Worm (Caenorhabditis elegans) whole organism, young adult: ENCODE measurements around the gene clc-26.
"Not testable (repeated sequence)": the region's sequence is repeated elsewhere in the genome, so short reads cannot be mapped to it uniquely, and the experiment has no call there.

ENCODE experiments used
- B0261.1 ChIP-seq: sonication (generic microtip); optimal IDR thresholded peaks from 2 replicates; lab custom pipeline; 2016; ENCODE audit warnings: mild to moderate bottlenecking, missing genetic modification characterization, moderate library complexity, missing compliant biosample characterization
- C17E4.6 ChIP-seq: fragments of 200-800 bp; sonication (Bioruptor generic); IDR thresholded peaks from 2 replicates; pipeline ENCODE4 v1.3.6; 2022; ENCODE audit warnings: missing genetic modification reagents, missing genetic modification characterization, missing compliant biosample characterization
- F23B12.7 ChIP-seq: sonication (generic microtip); optimal IDR thresholded peaks from 2 replicates; lab custom pipeline; 2017; ENCODE audit warnings: missing genetic modification characterization, mild to moderate bottlenecking, missing compliant biosample characterization, antibody characterized with exemption, moderate library complexity; ENCODE audit not compliant: insufficient read depth
- F39B2.1 ChIP-seq: fragments of 200-800 bp; sonication (Bioruptor generic); IDR thresholded peaks from 2 replicates; pipeline ENCODE4 v1.3.6; 2022; ENCODE audit warnings: missing genetic modification reagents, missing genetic modification characterization, missing compliant biosample characterization
- F49E8.2 ChIP-seq: sonication (generic microtip); optimal IDR thresholded peaks from 3 replicates; lab custom pipeline; 2017; ENCODE audit warnings: missing genetic modification characterization, mild to moderate bottlenecking, missing compliant biosample characterization, antibody characterized with exemption, moderate library complexity; ENCODE audit not compliant: insufficient read depth
- F52B5.7 ChIP-seq: sonication (generic microtip); optimal IDR thresholded peaks from 2 replicates; lab custom pipeline; 2016; ENCODE audit warnings: mild to moderate bottlenecking, missing genetic modification characterization, missing compliant biosample characterization
- K11D2.4 ChIP-seq: fragments of 200-800 bp; sonication (Bioruptor generic); IDR thresholded peaks from 2 replicates; pipeline ENCODE4 v1.3.6; 2022; ENCODE audit warnings: missing genetic modification reagents, missing genetic modification characterization, missing compliant biosample characterization
- K12H6.12 ChIP-seq: fragments of 200-800 bp; sonication (Bioruptor generic); optimal IDR thresholded peaks from 2 replicates; lab custom pipeline; 2018; ENCODE audit warnings: mild to moderate bottlenecking, missing genetic modification characterization, missing compliant biosample characterization
- T07F8.4 ChIP-seq: sonication (generic microtip); optimal IDR thresholded peaks from 2 replicates; lab custom pipeline; 2016; ENCODE audit warnings: mild to moderate bottlenecking, missing genetic modification characterization, moderate library complexity, missing compliant biosample characterization
- Y79H2A.3 ChIP-seq: fragments of 200-800 bp; sonication (Bioruptor generic); conservative IDR thresholded peaks from 2 replicates; pipeline ENCODE4 v1.3.6; 2022; ENCODE audit warnings: missing genetic modification reagents, missing genetic modification characterization, missing compliant biosample characterization
- akir-1 ChIP-seq: fragments of 200-800 bp; sonication (Bioruptor generic); optimal IDR thresholded peaks from 2 replicates; lab custom pipeline; 2018; ENCODE audit warnings: mild to moderate bottlenecking, missing genetic modification characterization, moderate library complexity, missing compliant biosample characterization
- ama-1 ChIP-seq, 3 experiments: fragments of 150-350 bp in 1 of 3; sonication (generic microtip) in 2 of 3; optimal IDR thresholded peaks; 2 replicates each; lab custom pipeline; 2014 to 2018; ENCODE audit warnings: missing biosample characterization in 2 of 3, missing genetic modification characterization in 2 of 3, missing genetic modification reagents in 2 of 3
- attf-6 ChIP-seq: fragments of 200-800 bp; sonication (Bioruptor generic); IDR thresholded peaks from 2 replicates; pipeline ENCODE4 v1.3.6; 2022; ENCODE audit warnings: missing genetic modification reagents, missing genetic modification characterization, missing compliant biosample characterization
- cebp-1 ChIP-seq, 2 experiments: fragments of 200-800 bp in 1 of 2; sonication (Bioruptor generic) in 1 of 2; sonication (generic microtip) in 1 of 2; IDR thresholded peaks in 1 of 2; optimal IDR thresholded peaks in 1 of 2; 2 replicates each; pipeline versions ENCODE4 v1.3.6 to Lab custom; 2017 to 2022; ENCODE audit warnings: missing compliant biosample characterization in 2 of 2, missing genetic modification characterization in 2 of 2, mild to moderate bottlenecking in 1 of 2, missing genetic modification reagents in 1 of 2, moderate library complexity in 1 of 2
- cebp-2 ChIP-seq: fragments of 200-800 bp; sonication (Bioruptor generic); IDR thresholded peaks from 2 replicates; pipeline ENCODE4 v1.3.6; 2022; ENCODE audit warnings: missing genetic modification characterization, missing compliant biosample characterization
- ceh-100 ChIP-seq: fragments of 200-800 bp; sonication (Bioruptor generic); IDR thresholded peaks from 2 replicates; pipeline ENCODE4 v1.3.6; 2022; ENCODE audit warnings: missing genetic modification reagents, missing genetic modification characterization, missing compliant biosample characterization
- ceh-27 ChIP-seq: fragments of 200-800 bp; sonication (Bioruptor generic); optimal IDR thresholded peaks from 2 replicates; lab custom pipeline; 2018; ENCODE audit warnings: mild to moderate bottlenecking, missing genetic modification characterization, moderate library complexity, missing compliant biosample characterization
- chd-7 ChIP-seq: sonication (generic microtip); optimal IDR thresholded peaks from 2 replicates; lab custom pipeline; 2016; ENCODE audit warnings: mild to moderate bottlenecking, missing genetic modification characterization, moderate library complexity, missing compliant biosample characterization
- dox-1 ChIP-seq: fragments of 200-800 bp; sonication (Bioruptor generic); IDR thresholded peaks from 2 replicates; pipeline ENCODE4 v1.3.6; 2022; ENCODE audit warnings: missing genetic modification reagents, missing genetic modification characterization, missing compliant biosample characterization
- egrh-3 ChIP-seq: fragments of 200-800 bp; sonication (Bioruptor generic); IDR thresholded peaks from 2 replicates; pipeline ENCODE4 v1.3.6; 2022; ENCODE audit warnings: missing genetic modification reagents, missing genetic modification characterization, missing compliant biosample characterization
- fkh-3 ChIP-seq: sonication (generic microtip); optimal IDR thresholded peaks from 2 replicates; lab custom pipeline; 2016; ENCODE audit warnings: mild to moderate bottlenecking, missing genetic modification characterization, missing compliant biosample characterization
- hlh-12 ChIP-seq: sonication (generic microtip); optimal IDR thresholded peaks from 2 replicates; lab custom pipeline; 2016; ENCODE audit warnings: missing genetic modification characterization, missing compliant biosample characterization
- hlh-26 ChIP-seq: fragments of 200-800 bp; sonication (Bioruptor generic); conservative IDR thresholded peaks from 2 replicates; pipeline ENCODE4 v1.3.6; 2022; ENCODE audit warnings: missing genetic modification reagents, missing genetic modification characterization, missing compliant biosample characterization
- hmg-1.2 ChIP-seq: fragments of 200-800 bp; sonication (Bioruptor generic); IDR thresholded peaks from 2 replicates; pipeline ENCODE4 v1.3.6; 2022; ENCODE audit warnings: missing genetic modification reagents, missing genetic modification characterization, missing compliant biosample characterization
- hsf-1 ChIP-seq: fragments of 200-800 bp; sonication (Bioruptor generic); IDR thresholded peaks from 2 replicates; pipeline ENCODE4 v1.3.6; 2022; ENCODE audit warnings: missing genetic modification reagents, missing genetic modification characterization, missing compliant biosample characterization
- lag-1 ChIP-seq: fragments of 200-800 bp; sonication (Bioruptor generic); IDR thresholded peaks from 2 replicates; pipeline ENCODE4 v1.3.6; 2022; ENCODE audit warnings: missing genetic modification reagents, missing genetic modification characterization, missing compliant biosample characterization
- lin-26 ChIP-seq: fragments of 200-800 bp; sonication (Bioruptor generic); IDR thresholded peaks from 2 replicates; pipeline ENCODE4 v1.3.6; 2022; ENCODE audit warnings: missing genetic modification reagents, missing genetic modification characterization, missing compliant biosample characterization
- lin-40 ChIP-seq: sonication (generic microtip); optimal IDR thresholded peaks from 2 replicates; lab custom pipeline; 2016; ENCODE audit warnings: missing genetic modification characterization, mild to moderate bottlenecking, missing compliant biosample characterization, missing genotype, missing genetic modification reagents
- lir-1 ChIP-seq: fragments of 200-800 bp; sonication (Bioruptor generic); conservative IDR thresholded peaks from 2 replicates; pipeline ENCODE4 v1.3.6; 2022; ENCODE audit warnings: missing genetic modification reagents, missing genetic modification characterization, missing compliant biosample characterization
- madf-6 ChIP-seq: fragments of 200-800 bp; sonication (Bioruptor generic); IDR thresholded peaks from 2 replicates; pipeline ENCODE4 v1.3.6; 2022; ENCODE audit warnings: missing genetic modification reagents, missing genetic modification characterization, missing compliant biosample characterization
- madf-8 ChIP-seq: fragments of 200-800 bp; sonication (Bioruptor generic); conservative IDR thresholded peaks from 2 replicates; pipeline ENCODE4 v1.3.6; 2022; ENCODE audit warnings: missing genetic modification reagents, missing genetic modification characterization, missing compliant biosample characterization
- mcd-1 ChIP-seq: fragments of 200-800 bp; sonication (Bioruptor generic); IDR thresholded peaks from 2 replicates; pipeline ENCODE4 v1.3.6; 2022; ENCODE audit warnings: missing genetic modification reagents, missing genetic modification characterization, missing compliant biosample characterization
- mel-28 ChIP-seq: sonication (generic microtip); optimal IDR thresholded peaks from 2 replicates; lab custom pipeline; 2016; ENCODE audit warnings: borderline replicate concordance, mild to moderate bottlenecking, missing genetic modification characterization, missing compliant biosample characterization
- mxl-1 ChIP-seq: sonication (generic microtip); optimal IDR thresholded peaks from 2 replicates; lab custom pipeline; 2016; ENCODE audit warnings: missing genetic modification characterization, missing compliant biosample characterization
- nfyb-1 ChIP-seq: fragments of 200-800 bp; sonication (Bioruptor generic); IDR thresholded peaks from 2 replicates; pipeline ENCODE4 v1.3.6; 2022; ENCODE audit warnings: missing genetic modification reagents, missing genetic modification characterization, missing compliant biosample characterization
- rec-8 ChIP-seq, 2 experiments: sonication (generic microtip); optimal IDR thresholded peaks; 2 replicates each; lab custom pipeline; 2016; ENCODE audit warnings: mild to moderate bottlenecking in 2 of 2, missing genetic modification characterization in 2 of 2, missing genetic modification reagents in 2 of 2, missing genotype in 2 of 2, missing biosample characterization in 1 of 2, missing compliant biosample characterization in 1 of 2, moderate library complexity in 1 of 2
- snpc-1.1 ChIP-seq: sonication (generic microtip); optimal IDR thresholded peaks from 2 replicates; lab custom pipeline; 2017; ENCODE audit warnings: missing genetic modification characterization, mild to moderate bottlenecking, missing compliant biosample characterization, antibody characterized with exemption, moderate library complexity, missing genotype, missing genetic modification reagents; ENCODE audit not compliant: insufficient read depth
- xnd-1 ChIP-seq: sonication (generic microtip); optimal IDR thresholded peaks from 2 replicates; lab custom pipeline; 2016; ENCODE audit warnings: missing genotype, missing genetic modification reagents, missing genetic modification characterization, missing compliant biosample characterization
- zfh-2 ChIP-seq: fragments of 200-800 bp; sonication (Bioruptor generic); conservative IDR thresholded peaks from 2 replicates; pipeline ENCODE4 v1.3.6; 2022; ENCODE audit warnings: missing genetic modification reagents, missing genetic modification characterization, missing compliant biosample characterization
- zim-3 ChIP-seq: sonication (generic microtip); optimal IDR thresholded peaks from 2 replicates; lab custom pipeline; 2017; ENCODE audit warnings: mild to moderate bottlenecking, missing genetic modification characterization, moderate library complexity, missing compliant biosample characterization
- ztf-25 ChIP-seq: fragments of 200-800 bp; sonication (Bioruptor generic); IDR thresholded peaks from 2 replicates; pipeline ENCODE4 v1.3.6; 2022; ENCODE audit warnings: missing genetic modification reagents, missing genetic modification characterization, missing compliant biosample characterization

clc-26 gene

DNA sequence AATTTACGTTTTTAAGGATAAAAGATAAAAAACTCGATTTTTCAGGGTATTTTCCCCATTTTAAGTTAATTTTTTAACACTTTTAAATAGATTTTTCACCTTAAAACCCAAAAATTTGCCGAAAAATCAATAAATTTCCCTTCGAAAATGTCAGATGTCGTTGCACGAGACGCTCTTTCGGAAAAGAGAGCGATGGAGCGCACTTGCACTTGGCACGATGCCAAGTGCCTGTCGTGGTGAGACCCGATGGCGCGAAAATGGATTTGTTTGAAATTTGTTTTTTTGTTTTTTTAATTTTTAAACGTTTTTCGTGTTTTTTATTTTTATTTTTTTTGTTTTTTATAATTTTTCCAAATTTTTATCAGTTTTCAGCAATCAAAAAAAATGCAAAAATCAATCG, 49.7 kb upstream of the clc-26 start, which contains the start of the genes rab-18 and kbp-4 (continued):
- peak; percentile 76 for TF ChIP-seq madf-8 (GFP tag; lab: Robert Waterston, UW)
- TF ChIP-seq F39B2.1 (GFP tag; lab: Robert Waterston, UW) = no peak
- no peak for TF ChIP-seq T07F8.4 (tag; lab: Kevin White, UChicago)
- TF ChIP-seq C17E4.6 (GFP tag; lab: Robert Waterston, UW) = peak; percentile 85; the same call in 1 of the 2 replicates
- no peak for TF ChIP-seq hlh-26 (GFP tag; lab: Robert Waterston, UW)
- peak; percentile 99 for TF ChIP-seq mcd-1
- no peak for TF ChIP-seq ama-1 (optimal IDR thresholded peaks at IDR 0.05; lab: Kevin White, UChicago)
- no peak for TF ChIP-seq ama-1 (GFP tag; optimal IDR thresholded peaks at IDR 0.05; lab: Kevin White, UChicago)
- TF ChIP-seq hlh-12 (tag; lab: Kevin White, UChicago) = no peak
- peak; percentile 97 for TF ChIP-seq F23B12.7
- TF ChIP-seq fkh-3 (tag; lab: Kevin White, UChicago) = no peak
- TF ChIP-seq ceh-100 (GFP tag; lab: Robert Waterston, UW) = peak; percentile 65
- no peak for TF ChIP-seq lag-1
- TF ChIP-seq Y79H2A.3 (GFP tag; lab: Robert Waterston, UW) = peak; percentile 58; the same call in 1 of the 2 replicates
- peak; percentile 85 for TF ChIP-seq ceh-27 (GFP tag; lab: Kevin White, UChicago)
- peak; percentile 67 for TF ChIP-seq snpc-1.1 (tag; lab: Kevin White, UChicago)
- TF ChIP-seq nfyb-1 (GFP tag; lab: Robert Waterston, UW) = peak; percentile 88
- TF ChIP-seq zim-3 (tag; lab: Kevin White, UChicago) = no peak
- no peak for TF ChIP-seq mel-28
- no peak for TF ChIP-seq chd-7
- TF ChIP-seq F49E8.2 = peak; percentile 85
- TF ChIP-seq hmg-1.2 (GFP tag; lab: Robert Waterston, UW) = peak; percentile 71
- TF ChIP-seq K11D2.4 (GFP tag; lab: Robert Waterston, UW) = peak; percentile 87

ce11 chrIII:1076383-1076782, 45.5 kb upstream of the clc-26 start, which contains the start of gene uaf-1:
Gene uaf-1 (minus strand): TSS chrIII:1076555.
- peak; percentile 59; the same call in 1 of the 2 replicates for TF ChIP-seq nfyb-1 (GFP tag; lab: Robert Waterston, UW)
- 0 out of 2 replicates have a peak, but pooled peaks have one; percentile 65 for TF ChIP-seq ztf-25
- TF ChIP-seq dox-1 (GFP tag; lab: Robert Waterston, UW) = peak; percentile 65
- TF ChIP-seq cebp-1 (GFP tag; IDR thresholded peaks at IDR 0.05; lab: Robert Waterston, UW) = 0 out of 2 replicates have a peak, but pooled peaks have one; percentile 18
- TF ChIP-seq cebp-1 (tag; optimal IDR thresholded peaks at IDR 0.05; lab: Kevin White, UChicago) = not testable (repeated sequence)
- TF ChIP-seq attf-6 (GFP tag; lab: Robert Waterston, UW) = 0 out of 2 replicates have a peak, but pooled peaks have one; percentile 28
- TF ChIP-seq madf-6 (GFP tag; lab: Robert Waterston, UW) = peak; percentile 44; the same call in 1 of the 2 replicates
- TF ChIP-seq lin-26 (GFP tag; lab: Robert Waterston, UW) = peak; percentile 29; the same call in 1 of the 2 replicates

DNA sequence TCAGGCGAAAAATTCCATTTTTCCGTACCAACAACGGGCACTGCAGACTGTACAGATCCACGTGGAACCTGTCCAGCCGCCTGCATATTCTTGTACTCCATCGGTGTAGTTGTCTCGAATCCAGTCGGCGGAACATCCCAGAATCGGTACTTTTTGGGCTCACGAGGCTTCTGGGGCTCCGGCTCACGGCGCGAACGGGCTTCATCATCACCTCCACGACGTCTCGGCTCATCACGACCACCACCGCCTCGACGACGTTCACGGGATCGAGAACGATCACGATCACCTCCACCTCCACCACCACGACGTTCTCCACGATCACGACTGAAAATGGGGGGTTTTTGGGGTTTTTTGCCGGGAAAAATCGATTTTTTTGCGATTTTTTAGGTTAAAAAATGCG, 43.3 kb upstream of the clc-26 start:
- TF ChIP-seq lin-40 (tag; lab: Kevin White, UChicago) (no peak), lir-1 (GFP tag; lab: Robert Waterston, UW) (no peak), hmg-1.2 (GFP tag; lab: Robert Waterston, UW) (no peak), xnd-1 (tag; lab: Kevin White, UChicago) (no peak), akir-1 (no peak), egrh-3 (GFP tag; lab: Robert Waterston, UW) (0 out of 2 replicates have a peak, but pooled peaks have one; percentile 15), hsf-1 (GFP tag; lab: Robert Waterston, UW) (no peak), mxl-1 (tag; lab: Kevin White, UChicago) (no peak), rec-8 (tag; optimal IDR thresholded peaks at IDR 0.05; lab: Kevin White, UChicago) (no peak), K12H6.12 (no peak), cebp-2 (GFP tag; lab: Robert Waterston, UW) (0 out of 2 replicates have a peak, but pooled peaks have one; percentile 23), B0261.1 (tag; lab: Kevin White, UChicago) (no peak), F52B5.7 (tag; lab: Kevin White, UChicago) (no peak), zfh-2 (GFP tag; lab: Robert Waterston, UW) (peak; percentile 59)
